Fruit fly (Drosophila melanogaster) whole organism, wandering third instar larva: ENCODE results near the gene CG16790.

Experiments used
- Abd-B ChIP-seq: fragments of >200 bp; optimal IDR thresholded peaks from 2 replicates; lab custom pipeline; 2017; ENCODE audit warnings: missing biosample characterization, missing genetic modification characterization
- CG32264 ChIP-seq: fragments of 200-800 bp; sonication (Bioruptor generic); optimal IDR thresholded peaks from 2 replicates; lab custom pipeline; 2016; ENCODE audit warnings: missing biosample characterization, missing genetic modification characterization
- CG9705 ChIP-seq: fragments of 200-800 bp; sonication (Bioruptor generic); optimal IDR thresholded peaks from 2 replicates; lab custom pipeline; 2018; ENCODE audit warnings: missing biosample characterization, mild to moderate bottlenecking, missing genetic modification characterization
- CrebA ChIP-seq: fragments of 200-800 bp; sonication (Bioruptor generic); optimal IDR thresholded peaks from 2 replicates; lab custom pipeline; 2016; ENCODE audit warnings: missing biosample characterization, mild to moderate bottlenecking, missing genetic modification characterization, borderline replicate concordance
- Dfd ChIP-seq: fragments of >200 bp; optimal IDR thresholded peaks from 2 replicates; lab custom pipeline; 2017; ENCODE audit warnings: missing biosample characterization, missing genetic modification characterization
- Dif ChIP-seq: fragments of 200-275, 200-300 bp; sonication (Bioruptor generic); optimal IDR thresholded peaks from 2 replicates; lab custom pipeline; 2018; ENCODE audit warnings: missing biosample characterization, missing genetic modification characterization; ENCODE audit not compliant: partially characterized antibody
- GATAd ChIP-seq: sonication (Bioruptor generic); optimal IDR thresholded peaks from 2 replicates; lab custom pipeline; 2016; ENCODE audit warnings: missing biosample characterization, missing genetic modification characterization
- HLH106 ChIP-seq: fragments of 200-800 bp; optimal IDR thresholded peaks from 3 replicates; lab custom pipeline; 2019; ENCODE audit warnings: missing biosample characterization, mild to moderate bottlenecking, missing genetic modification characterization, moderate library complexity
- Hnf4 ChIP-seq: fragments of 200-800 bp; sonication (Bioruptor generic); optimal IDR thresholded peaks from 2 replicates; lab custom pipeline; 2016; ENCODE audit warnings: missing biosample characterization, mild to moderate bottlenecking, missing genetic modification characterization
- Hr78 ChIP-seq: fragments of >200 bp; optimal IDR thresholded peaks from 2 replicates; lab custom pipeline; 2017; ENCODE audit warnings: missing biosample characterization, missing genetic modification characterization
- Hr83 ChIP-seq: fragments of 200-300 bp; sonication (Bioruptor generic); optimal IDR thresholded peaks from 2 replicates; lab custom pipeline; 2016; ENCODE audit warnings: missing biosample characterization, mild to moderate bottlenecking, missing genetic modification characterization, moderate library complexity; ENCODE audit not compliant: poor library complexity, severe bottlenecking
- Jra ChIP-seq: sonication (Bioruptor generic); optimal IDR thresholded peaks from 2 replicates; lab custom pipeline; 2016; ENCODE audit warnings: missing biosample characterization, missing genetic modification characterization
- Mio ChIP-seq: sonication (Bioruptor generic); optimal IDR thresholded peaks from 2 replicates; lab custom pipeline; 2016; ENCODE audit warnings: missing biosample characterization, missing genetic modification characterization
- Myc ChIP-seq: fragments of >200 bp; optimal IDR thresholded peaks from 2 replicates; lab custom pipeline; 2017
- N ChIP-seq: fragments of >200 bp; optimal IDR thresholded peaks from 2 replicates; lab custom pipeline; 2018; ENCODE audit warnings: missing biosample characterization, missing external identifiers, missing genetic modification characterization
- OdsH ChIP-seq: fragments of 200-800 bp; sonication (Bioruptor generic); optimal IDR thresholded peaks from 2 replicates; lab custom pipeline; 2016; ENCODE audit warnings: missing biosample characterization, mild to moderate bottlenecking, missing genetic modification characterization
- Rel ChIP-seq, 2 experiments: fragments of 200-800 bp; sonication (Bioruptor generic) in 1 of 2; optimal IDR thresholded peaks; 2 replicates in 1 of 2; 3 replicates in 1 of 2; lab custom pipeline; 2016 to 2019; ENCODE audit warnings: mild to moderate bottlenecking in 2 of 2, missing biosample characterization in 2 of 2, missing genetic modification characterization in 2 of 2, moderate library complexity in 1 of 2
- Sp1 ChIP-seq: fragments of 200-800 bp; sonication (Bioruptor generic); optimal IDR thresholded peaks from 3 replicates; lab custom pipeline; 2019; ENCODE audit warnings: missing biosample characterization, mild to moderate bottlenecking, missing genetic modification characterization, moderate library complexity
- Vsx2 ChIP-seq: fragments of 200-300, 225-300 bp; sonication (Bioruptor generic); optimal IDR thresholded peaks from 2 replicates; lab custom pipeline; 2018; ENCODE audit warnings: missing biosample characterization, missing genetic modification characterization; ENCODE audit not compliant: partially characterized antibody
- br ChIP-seq: fragments of 200-800 bp; sonication (Bioruptor generic); optimal IDR thresholded peaks from 2 replicates; lab custom pipeline; 2016; ENCODE audit warnings: missing biosample characterization, missing genetic modification characterization
- brk ChIP-seq: fragments of 200-800 bp; sonication (Bioruptor generic); optimal IDR thresholded peaks from 2 replicates; lab custom pipeline; 2016; ENCODE audit warnings: missing biosample characterization, mild to moderate bottlenecking, missing genetic modification characterization
- dl ChIP-seq, 2 experiments: fragments of 175-275, 200-275 bp in 1 of 2; fragments of 200-275 bp in 1 of 2; sonication (Bioruptor generic); optimal IDR thresholded peaks; lab custom pipeline; 2018; ENCODE audit warnings: mild to moderate bottlenecking in 2 of 2, missing biosample characterization in 2 of 2, missing genetic modification characterization in 2 of 2, moderate library complexity in 2 of 2; ENCODE audit not compliant: partially characterized antibody in 2 of 2, insufficient read depth in 1 of 2
- dmrt93B ChIP-seq: fragments of 200-800 bp; sonication (Bioruptor generic); optimal IDR thresholded peaks from 2 replicates; lab custom pipeline; 2018; ENCODE audit warnings: missing biosample characterization, mild to moderate bottlenecking, missing genetic modification characterization
- dsf ChIP-seq: sonication (Bioruptor generic); optimal IDR thresholded peaks from 2 replicates; lab custom pipeline; 2016; ENCODE audit warnings: missing biosample characterization, missing genetic modification characterization, borderline replicate concordance
- ey ChIP-seq: fragments of 200-800 bp; sonication (Bioruptor generic); optimal IDR thresholded peaks from 2 replicates; lab custom pipeline; 2016; ENCODE audit warnings: missing biosample characterization, missing genetic modification characterization
- foxo ChIP-seq, 2 experiments: fragments of 200-800 bp; sonication (Bioruptor generic); optimal IDR thresholded peaks; 2 replicates in 1 of 2; 3 replicates in 1 of 2; lab custom pipeline; 2016 to 2017; ENCODE audit warnings: missing biosample characterization in 2 of 2, missing genetic modification characterization in 2 of 2
- fru ChIP-seq: fragments of 200-800 bp; sonication (Bioruptor generic); optimal IDR thresholded peaks from 3 replicates; lab custom pipeline; 2016; ENCODE audit warnings: missing biosample characterization, mild to moderate bottlenecking, missing genetic modification characterization
- h ChIP-seq: fragments of 200-800 bp; sonication (Bioruptor generic); optimal IDR thresholded peaks from 3 replicates; lab custom pipeline; 2016; ENCODE audit warnings: missing biosample characterization, mild to moderate bottlenecking, missing genetic modification characterization
- jim ChIP-seq: fragments of 175-275, 200-325 bp; sonication (Bioruptor generic); optimal IDR thresholded peaks from 2 replicates; lab custom pipeline; 2016; ENCODE audit warnings: missing biosample characterization, mild to moderate bottlenecking, missing genetic modification characterization
- lola ChIP-seq: fragments of >200 bp; optimal IDR thresholded peaks from 2 replicates; lab custom pipeline; 2017; ENCODE audit warnings: missing biosample characterization, missing genetic modification characterization
- pan ChIP-seq: fragments of >200 bp; optimal IDR thresholded peaks from 2 replicates; lab custom pipeline; 2017
- psq ChIP-seq: fragments of 200-800 bp; sonication (Bioruptor generic); optimal IDR thresholded peaks from 3 replicates; lab custom pipeline; 2017; ENCODE audit warnings: missing biosample characterization, mild to moderate bottlenecking, missing genetic modification characterization, moderate library complexity
- rgr ChIP-seq: fragments of 200-800 bp; sonication (Bioruptor generic); optimal IDR thresholded peaks from 3 replicates; lab custom pipeline; 2016; ENCODE audit warnings: missing biosample characterization, mild to moderate bottlenecking, missing genetic modification characterization
- sage ChIP-seq: fragments of 200-800 bp; sonication (Bioruptor generic); optimal IDR thresholded peaks from 2 replicates; lab custom pipeline; 2016; ENCODE audit warnings: missing biosample characterization, mild to moderate bottlenecking, missing genetic modification characterization
- sv ChIP-seq: fragments of 200-800 bp; sonication (Bioruptor generic); optimal IDR thresholded peaks from 3 replicates; lab custom pipeline; 2016; ENCODE audit warnings: missing biosample characterization, missing genetic modification characterization
- tai ChIP-seq: sonication (Bioruptor generic); optimal IDR thresholded peaks from 2 replicates; lab custom pipeline; 2016; ENCODE audit warnings: missing biosample characterization, missing genetic modification characterization
- usp ChIP-seq: fragments of >200 bp; optimal IDR thresholded peaks from 2 replicates; lab custom pipeline; 2017; ENCODE audit warnings: missing biosample characterization, missing genetic modification characterization
- woc ChIP-seq: sonication (Bioruptor generic); optimal IDR thresholded peaks from 2 replicates; lab custom pipeline; 2016; ENCODE audit warnings: missing biosample characterization, mild to moderate bottlenecking, missing genetic modification characterization

The CG16790 gene

dm6 chr3R:9546808-9547381 lies 23.1 kb downstream of the CG16790 start:
- TF ChIP-seq Dfd (GFP tag; lab: Kevin White, UChicago): peak; percentile 82
- no peak for TF ChIP-seq Sp1 (GFP tag; lab: Kevin White, UChicago)
- no peak for TF ChIP-seq GATAd (GFP tag; lab: Kevin White, UChicago)

DNA sequence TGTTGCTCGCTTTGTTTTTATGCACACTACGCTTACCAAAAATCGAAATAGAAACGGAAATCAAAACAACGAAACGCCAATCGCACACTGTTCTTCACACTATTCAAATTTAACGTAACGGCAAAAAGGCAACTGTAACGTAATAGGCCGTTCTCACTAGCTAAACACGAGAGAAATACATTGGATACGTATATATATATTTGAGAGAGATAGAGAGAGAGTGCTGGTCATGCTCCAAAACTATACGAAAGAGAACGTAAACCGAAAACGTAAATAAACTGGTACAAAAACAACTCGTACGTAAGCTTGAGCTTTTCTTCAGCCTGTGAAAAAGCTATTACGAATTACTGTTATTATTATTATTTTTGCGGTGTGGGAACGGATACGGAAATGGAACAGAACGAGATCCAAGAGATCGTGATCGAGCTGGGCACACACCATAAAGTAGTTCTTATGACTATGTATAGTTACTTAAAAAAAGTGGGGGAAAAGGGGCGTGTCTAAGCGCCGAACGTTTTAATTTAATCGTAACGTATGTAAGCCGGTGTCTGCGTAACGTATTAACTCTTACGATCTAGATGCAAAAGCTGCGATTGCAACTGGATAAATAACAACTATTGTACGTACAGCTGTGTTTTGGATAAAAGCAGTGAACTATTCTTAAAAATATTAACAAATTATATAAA lies 26.4 kb downstream of the CG16790 start:
- TF ChIP-seq N (GFP tag; lab: Kevin White, UChicago) (peak; percentile 29), Jra (GFP tag; lab: Kevin White, UChicago) (no peak)
- TF ChIP-seq, all 38 proteins: peak for 1

- TF ChIP-seq Dif (GFP tag; lab: Kevin White, UChicago): peak; percentile 85
- no peak for TF ChIP-seq brk
- TF ChIP-seq Vsx2 (GFP tag; lab: Kevin White, UChicago): peak; percentile 36
- TF ChIP-seq dl (GFP tag; optimal IDR thresholded peaks at IDR 0.05; lab: Kevin White, UChicago; ENCODE audit: insufficient read depth in 1 of 2, partially characterized antibody in 2 of 2): peak; percentile 80 to 85
Observed at dm6 chr3R:9534595-9535217, 35.3 kb downstream of the CG16790 start.

DNA sequence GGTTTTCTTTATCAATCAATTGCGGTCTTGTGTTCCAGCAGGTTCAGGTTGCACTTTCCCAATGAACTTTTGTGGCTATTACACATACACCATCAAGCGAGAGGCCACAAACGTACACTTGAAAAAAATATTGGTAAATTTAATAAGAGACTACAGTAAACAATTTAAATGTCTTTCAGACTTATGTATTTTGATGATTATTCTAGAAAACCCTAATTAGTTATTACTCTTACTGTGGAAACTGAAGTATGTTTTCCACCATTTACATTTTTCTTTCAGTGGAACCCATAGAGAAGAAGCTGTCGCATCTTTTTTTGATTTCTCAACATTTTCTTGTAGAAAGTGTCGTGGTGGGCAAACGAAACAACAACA lies 35.9 kb downstream of the CG16790 start:
- TF ChIP-seq rgr (peak; percentile 90), usp (GFP tag; lab: Kevin White, UChicago) (no peak), Mio (GFP tag; lab: Kevin White, UChicago) (no peak), OdsH (GFP tag; lab: Kevin White, UChicago) (peak; percentile 85), Jra (GFP tag; lab: Kevin White, UChicago) (peak; percentile 65), br (GFP tag; lab: Kevin White, UChicago) (peak; percentile 87), dsf (GFP tag; lab: Kevin White, UChicago) (peak; percentile 69), jim (GFP tag; lab: Kevin White, UChicago) (no peak), Dfd (GFP tag; lab: Kevin White, UChicago) (no peak), ey (GFP tag; lab: Kevin White, UChicago) (peak; percentile 88), dmrt93B (GFP tag; lab: Kevin White, UChicago) (peak; percentile 63), Hnf4 (peak; percentile 87), Sp1 (GFP tag; lab: Kevin White, UChicago) (peak; percentile 84), h (GFP tag; lab: Kevin White, UChicago) (peak; percentile 77), CG9705 (GFP tag; lab: Kevin White, UChicago) (peak; percentile 7), Dif (GFP tag; lab: Kevin White, UChicago) (no peak), Hr78 (GFP tag; lab: Kevin White, UChicago) (no peak), Hr83 (GFP tag; lab: Kevin White, UChicago) (no peak), dl (GFP tag; optimal IDR thresholded peaks at IDR 0.05; lab: Kevin White, UChicago; ENCODE audit: insufficient read depth in 1 of 2, partially characterized antibody in 2 of 2) (no peak), fru (peak; percentile 89), sage (GFP tag; lab: Kevin White, UChicago) (peak; percentile 50), N (GFP tag; lab: Kevin White, UChicago) (no peak), brk (peak; percentile 77), Abd-B (GFP tag; lab: Kevin White, UChicago) (no peak), CG32264 (peak; percentile 70), foxo (GFP tag; optimal IDR thresholded peaks at IDR 0.05; lab: Kevin White, UChicago) (peak in 1 of 2 experiments; percentile 84), HLH106 (tag; lab: Kevin White, UChicago) (peak; percentile 80), pan (lab: Kevin White, UChicago) (no peak), Myc (lab: Kevin White, UChicago) (no peak), Rel (GFP tag; optimal IDR thresholded peaks at IDR 0.05; lab: Kevin White, UChicago) (no peak), Rel (tag; optimal IDR thresholded peaks at IDR 0.05; lab: Kevin White, UChicago) (no peak), psq (GFP tag; lab: Kevin White, UChicago) (peak; percentile 66), lola (no peak), woc (GFP tag; lab: Kevin White, UChicago) (peak; percentile 66), Vsx2 (GFP tag; lab: Kevin White, UChicago) (no peak), CrebA (no peak), tai (GFP tag; lab: Kevin White, UChicago) (peak; percentile 81), sv (peak; percentile 85), GATAd (GFP tag; lab: Kevin White, UChicago) (peak; percentile 6)
